Worm (Caenorhabditis elegans) whole organism, L4 larva: ENCODE data around the gene R10D12.8.

Source experiments
- D1046.2 ChIP-seq: fragments of 200-800 bp; sonication (Bioruptor generic); IDR thresholded peaks from 2 replicates; pipeline ENCODE4 v1.3.6; 2022; ENCODE audit warnings: missing genetic modification characterization, missing compliant biosample characterization
- F44E2.7 ChIP-seq: fragments of 200-800 bp; sonication (Bioruptor generic); IDR thresholded peaks from 2 replicates; pipeline ENCODE4 v2.1.2; 2022; ENCODE audit warnings: missing genetic modification characterization, missing compliant biosample characterization
- F49E8.2 ChIP-seq: sonication (generic microtip); optimal IDR thresholded peaks from 2 replicates; lab custom pipeline; 2016; ENCODE audit warnings: missing compliant biosample characterization, mild to moderate bottlenecking, missing genetic modification characterization, borderline replicate concordance
- T26A8.4 ChIP-seq: fragments of 200-800 bp; sonication (Bioruptor generic); IDR thresholded peaks from 2 replicates; pipeline ENCODE4 v1.3.6; 2022; ENCODE audit warnings: missing genetic modification characterization, missing compliant biosample characterization
- Y5F2A.4 ChIP-seq: fragments of 200-800 bp; sonication (Bioruptor generic); optimal IDR thresholded peaks from 2 replicates; lab custom pipeline; 2018; ENCODE audit warnings: mild to moderate bottlenecking, missing genetic modification characterization, missing compliant biosample characterization
- Y75B8A.6 ChIP-seq: fragments of 200-800 bp; sonication (Bioruptor generic); IDR thresholded peaks from 2 replicates; pipeline ENCODE4 v1.3.6; 2022; ENCODE audit warnings: missing genetic modification reagents, missing genetic modification characterization, missing compliant biosample characterization
- ZK546.5 ChIP-seq, 2 experiments: sonication (generic microtip); optimal IDR thresholded peaks; 2 replicates each; lab custom pipeline; 2017; ENCODE audit warnings: missing biosample characterization in 2 of 2, missing genetic modification characterization in 2 of 2
- arid-1 ChIP-seq: fragments of 200-800 bp; sonication (Bioruptor generic); conservative IDR thresholded peaks from 2 replicates; pipeline ENCODE4 v1.3.6; 2022; ENCODE audit warnings: missing genetic modification reagents, missing genetic modification characterization, missing compliant biosample characterization
- ceh-28 ChIP-seq: fragments of 150-350 bp; optimal IDR thresholded peaks from 2 replicates; lab custom pipeline; 2014; ENCODE audit warnings: missing biosample characterization, missing genetic modification reagents, missing genetic modification characterization
- ceh-32 ChIP-seq: sonication (generic microtip); optimal IDR thresholded peaks from 2 replicates; lab custom pipeline; 2016; ENCODE audit warnings: mild to moderate bottlenecking, missing genetic modification characterization, missing compliant biosample characterization; ENCODE audit not compliant: poor library complexity
- ceh-82 ChIP-seq: sonication (generic microtip); optimal IDR thresholded peaks from 2 replicates; lab custom pipeline; 2017; ENCODE audit warnings: missing biosample characterization, missing genetic modification characterization
- ces-1 ChIP-seq: fragments of 150-350 bp; sonication (generic microtip); optimal IDR thresholded peaks from 4 replicates; lab custom pipeline; 2014; ENCODE audit warnings: missing biosample characterization, missing genetic modification reagents, missing genetic modification characterization
- cey-2 ChIP-seq: sonication (generic microtip); optimal IDR thresholded peaks from 3 replicates; lab custom pipeline; 2017; ENCODE audit warnings: missing genetic modification characterization, mild to moderate bottlenecking, missing compliant biosample characterization, antibody characterized with exemption, borderline replicate concordance; ENCODE audit not compliant: insufficient read depth
- daf-8 ChIP-seq: fragments of 200-800 bp; sonication (Bioruptor generic); IDR thresholded peaks from 2 replicates; pipeline ENCODE4 v1.3.6; 2022; ENCODE audit warnings: missing genetic modification characterization, missing compliant biosample characterization
- dmd-8 ChIP-seq: fragments of 200-800 bp; sonication (Bioruptor generic); IDR thresholded peaks from 2 replicates; pipeline ENCODE4 v1.3.6; 2022; ENCODE audit warnings: missing genetic modification characterization, missing compliant biosample characterization
- dmd-9 ChIP-seq: fragments of 200-800 bp; sonication (Bioruptor generic); IDR thresholded peaks from 2 replicates; pipeline ENCODE4 v1.3.6; 2022; ENCODE audit warnings: missing genetic modification reagents, missing genetic modification characterization, missing compliant biosample characterization
- dve-1 ChIP-seq: sonication (generic microtip); optimal IDR thresholded peaks from 2 replicates; lab custom pipeline; 2017; ENCODE audit warnings: antibody characterized with exemption, mild to moderate bottlenecking, missing genetic modification characterization, missing compliant biosample characterization; ENCODE audit not compliant: insufficient read depth
- egl-27 ChIP-seq: sonication (generic microtip); optimal IDR thresholded peaks from 3 replicates; lab custom pipeline; 2017; ENCODE audit warnings: missing biosample characterization, missing genetic modification reagents, missing genetic modification characterization
- egl-43 ChIP-seq: fragments of 200-800 bp; sonication (Bioruptor generic); IDR thresholded peaks from 2 replicates; pipeline ENCODE4 v1.3.6; 2022; ENCODE audit warnings: missing genetic modification reagents, missing genetic modification characterization, missing compliant biosample characterization
- fkh-10 ChIP-seq: fragments of 150-350 bp; optimal IDR thresholded peaks from 2 replicates; lab custom pipeline; 2014; ENCODE audit warnings: missing biosample characterization, missing genetic modification reagents, missing genetic modification characterization
- hif-1 ChIP-seq, 2 experiments: sonication (generic microtip); optimal IDR thresholded peaks; 2 replicates each; lab custom pipeline; 2016 to 2017; ENCODE audit warnings: missing compliant biosample characterization in 2 of 2, missing genetic modification characterization in 2 of 2, missing genetic modification reagents in 2 of 2, missing genotype in 2 of 2, mild to moderate bottlenecking in 1 of 2
- hlh-11 ChIP-seq: fragments of 200-800 bp; sonication (Bioruptor generic); optimal IDR thresholded peaks from 2 replicates; lab custom pipeline; 2018; ENCODE audit warnings: mild to moderate bottlenecking, missing genetic modification characterization, missing compliant biosample characterization
- lim-7 ChIP-seq: fragments of 200-800 bp; sonication (Bioruptor generic); IDR thresholded peaks from 2 replicates; pipeline ENCODE4 v1.3.6; 2022; ENCODE audit warnings: missing genetic modification characterization, missing compliant biosample characterization
- lin-13 ChIP-seq: fragments of 150-350 bp; optimal IDR thresholded peaks from 2 replicates; lab custom pipeline; 2014; ENCODE audit warnings: missing biosample characterization, missing genetic modification reagents, missing genetic modification characterization
- lin-15B ChIP-seq: fragments of 150-350 bp; sonication (generic microtip); optimal IDR thresholded peaks from 3 replicates; lab custom pipeline; 2014; ENCODE audit warnings: missing biosample characterization, missing genetic modification characterization
- lin-38 ChIP-seq: fragments of 200-800 bp; sonication (Bioruptor generic); IDR thresholded peaks from 2 replicates; pipeline ENCODE4 v1.3.6; 2022; ENCODE audit warnings: missing genetic modification reagents, missing genetic modification characterization, missing compliant biosample characterization
- lin-39 ChIP-seq: fragments of 150-350 bp; optimal IDR thresholded peaks from 2 replicates; lab custom pipeline; 2014; ENCODE audit warnings: missing biosample characterization, missing genetic modification reagents, missing genetic modification characterization
- madf-9 ChIP-seq: fragments of 200-800 bp; sonication (Bioruptor generic); conservative IDR thresholded peaks from 2 replicates; pipeline ENCODE4 v1.3.6; 2022; ENCODE audit warnings: missing genetic modification reagents, missing genetic modification characterization, missing compliant biosample characterization
- mep-1 ChIP-seq: fragments of 150-350 bp; sonication (generic microtip); optimal IDR thresholded peaks from 3 replicates; lab custom pipeline; 2014; ENCODE audit warnings: missing biosample characterization, missing genetic modification characterization
- mxl-3 ChIP-seq: fragments of 200-800 bp; sonication (Bioruptor generic); optimal IDR thresholded peaks from 2 replicates; lab custom pipeline; 2018; ENCODE audit warnings: mild to moderate bottlenecking, missing genetic modification characterization, missing compliant biosample characterization
- nhr-10 ChIP-seq: fragments of 150-350 bp; optimal IDR thresholded peaks from 2 replicates; lab custom pipeline; 2014; ENCODE audit warnings: missing biosample characterization, missing genetic modification characterization
- nhr-11 ChIP-seq: fragments of 150-350 bp; optimal IDR thresholded peaks from 2 replicates; lab custom pipeline; 2014; ENCODE audit warnings: missing biosample characterization, missing genetic modification characterization
- nhr-237 ChIP-seq: sonication (generic microtip); optimal IDR thresholded peaks from 2 replicates; lab custom pipeline; 2017; ENCODE audit warnings: missing biosample characterization, missing genetic modification characterization
- nhr-28 ChIP-seq: fragments of 150-350 bp; optimal IDR thresholded peaks from 2 replicates; lab custom pipeline; 2014; ENCODE audit warnings: missing biosample characterization, missing genetic modification characterization
- nhr-48 ChIP-seq: sonication (generic microtip); optimal IDR thresholded peaks from 2 replicates; lab custom pipeline; 2016; ENCODE audit warnings: mild to moderate bottlenecking, missing genetic modification characterization, missing compliant biosample characterization
- nhr-6 ChIP-seq: fragments of 150-350 bp; optimal IDR thresholded peaks from 2 replicates; lab custom pipeline; 2014; ENCODE audit warnings: missing biosample characterization, missing genetic modification characterization
- pha-4 ChIP-seq, 2 experiments: fragments of 150-350 bp in 1 of 2; fragments of 200-800 bp in 1 of 2; sonication (Bioruptor generic) in 1 of 2; IDR thresholded peaks in 1 of 2; optimal IDR thresholded peaks in 1 of 2; 2 replicates each; pipeline versions ENCODE4 v1.3.6 to Lab custom; 2014 to 2022; ENCODE audit warnings: missing genetic modification characterization in 2 of 2, missing genetic modification reagents in 2 of 2, missing biosample characterization in 1 of 2, missing compliant biosample characterization in 1 of 2
- php-3 ChIP-seq: fragments of 200-800 bp; sonication (Bioruptor generic); IDR thresholded peaks from 2 replicates; pipeline ENCODE4 v1.3.6; 2022; ENCODE audit warnings: missing genetic modification reagents, missing genetic modification characterization, missing compliant biosample characterization
- saeg-2 ChIP-seq: fragments of 200-800 bp; sonication (Bioruptor generic); IDR thresholded peaks from 2 replicates; pipeline ENCODE4 v1.3.6; 2022; ENCODE audit warnings: missing genetic modification reagents, missing genetic modification characterization, missing compliant biosample characterization
- snpc-1.2 ChIP-seq: fragments of 200-800 bp; sonication (Bioruptor generic); IDR thresholded peaks from 2 replicates; pipeline ENCODE4 v1.3.6; 2022; ENCODE audit warnings: missing genetic modification reagents, missing genetic modification characterization, missing compliant biosample characterization
- snpc-4 ChIP-seq: fragments of 150-350 bp; optimal IDR thresholded peaks from 2 replicates; lab custom pipeline; 2014; ENCODE audit warnings: missing biosample characterization, missing genetic modification characterization
- spr-3 ChIP-seq: fragments of 200-800 bp; sonication (Bioruptor generic); optimal IDR thresholded peaks from 2 replicates; lab custom pipeline; 2018; ENCODE audit warnings: mild to moderate bottlenecking, missing genetic modification characterization, missing compliant biosample characterization
- tra-1 ChIP-seq: fragments of 200-800 bp; sonication (Bioruptor generic); IDR thresholded peaks from 2 replicates; pipeline ENCODE4 v1.3.6; 2022; ENCODE audit warnings: missing genetic modification reagents, missing genetic modification characterization, missing compliant biosample characterization
- unc-39 ChIP-seq: sonication (generic microtip); optimal IDR thresholded peaks from 2 replicates; lab custom pipeline; 2017; ENCODE audit warnings: missing biosample characterization, missing genetic modification characterization
- unc-62 ChIP-seq, 3 experiments: fragments of 150-350 bp in 1 of 3; sonication (generic microtip); optimal IDR thresholded peaks in 2 of 3; peaks in 1 of 3; 1 replicate in 1 of 3; 2 replicates in 2 of 3; lab custom pipeline; 2014 to 2017; ENCODE audit warnings: missing biosample characterization in 3 of 3, missing genetic modification characterization in 3 of 3, missing genetic modification reagents in 3 of 3, missing genotype in 1 of 3
- zag-1 ChIP-seq: fragments of 150-350 bp; optimal IDR thresholded peaks from 2 replicates; lab custom pipeline; 2014; ENCODE audit warnings: missing biosample characterization, missing genetic modification characterization
- zip-11 ChIP-seq: fragments of 200-800 bp; sonication (Bioruptor generic); IDR thresholded peaks from 2 replicates; pipeline ENCODE4 v1.3.6; 2022; ENCODE audit warnings: missing genetic modification characterization, missing compliant biosample characterization
- zip-2 ChIP-seq: fragments of 150-350 bp; optimal IDR thresholded peaks from 2 replicates; lab custom pipeline; 2014; ENCODE audit warnings: missing biosample characterization, missing genetic modification characterization
- ztf-11 ChIP-seq: fragments of 150-350 bp; optimal IDR thresholded peaks from 2 replicates; lab custom pipeline; 2014; ENCODE audit warnings: missing biosample characterization, missing genetic modification characterization

The R10D12.8 gene

ce11 chrV:13907557-13908104 lies 45.5 kb downstream of the R10D12.8 start (continued):
- TF ChIP-seq nhr-11 (tag; lab: Kevin White, UChicago) (peak; percentile 11), cey-2 (tag; lab: Kevin White, UChicago) (no peak), ztf-11 (no peak), egl-43 (GFP tag; lab: Robert Waterston, UW) (peak; percentile 73), lin-15B (tag; lab: Kevin White, UChicago) (peak; percentile 27), nhr-10 (tag; lab: Kevin White, UChicago) (peak; percentile 51), daf-8 (GFP tag; lab: Robert Waterston, UW) (no peak), saeg-2 (no peak), nhr-48 (tag; lab: Kevin White, UChicago) (no peak), pha-4 (GFP tag; IDR thresholded peaks at IDR 0.05; lab: Robert Waterston, UW) (peak; percentile 37), pha-4 (tag; optimal IDR thresholded peaks at IDR 0.05; lab: Kevin White, UChicago) (no peak), zag-1 (tag; lab: Kevin White, UChicago) (no peak), Y75B8A.6 (GFP tag; lab: Robert Waterston, UW) (peak; percentile 85), nhr-6 (tag; lab: Kevin White, UChicago) (no peak), dmd-8 (GFP tag; lab: Robert Waterston, UW) (peak; percentile 69), hlh-11 (peak; percentile 70), D1046.2 (peak; percentile 79; the same call in 1 of the 2 replicates), snpc-1.2 (peak; percentile 27; the same call in 1 of the 2 replicates), ceh-32 (tag; lab: Kevin White, UChicago) (no peak), unc-62 (GFP tag; optimal IDR thresholded peaks at IDR 0.05 in 1 of 2; lab: Kevin White, UChicago) (no peak), unc-62 (tag; optimal IDR thresholded peaks at IDR 0.05; lab: Kevin White, UChicago) (no peak), ceh-28 (tag; lab: Kevin White, UChicago) (no peak), dmd-9 (GFP tag; lab: Robert Waterston, UW) (no peak; the same call in none of the 2 replicates), F49E8.2 (tag; lab: Kevin White, UChicago) (no peak), lin-39 (no peak), php-3 (GFP tag; lab: Robert Waterston, UW) (no peak), ceh-82 (tag; lab: Kevin White, UChicago) (no peak), nhr-28 (peak; percentile 48), Y5F2A.4 (GFP tag; lab: Kevin White, UChicago) (no peak), tra-1 (GFP tag; lab: Robert Waterston, UW) (peak; percentile 9; the same call in 1 of the 2 replicates), snpc-4 (tag; lab: Kevin White, UChicago) (no peak), lin-13 (GFP tag; lab: Kevin White, UChicago) (no peak), spr-3 (GFP tag; lab: Kevin White, UChicago) (peak; percentile 32), nhr-237 (tag; lab: Kevin White, UChicago) (no peak), ZK546.5 (tag; optimal IDR thresholded peaks at IDR 0.05; lab: Kevin White, UChicago) (no peak), hif-1 (tag; optimal IDR thresholded peaks at IDR 0.05; lab: Kevin White, UChicago) (peak in 1 of 2 experiments; percentile 39), zip-2 (tag; lab: Kevin White, UChicago) (no peak), mep-1 (tag; lab: Kevin White, UChicago) (peak; percentile 94), T26A8.4 (GFP tag; lab: Robert Waterston, UW) (peak; percentile 90), arid-1 (GFP tag; lab: Robert Waterston, UW) (peak; percentile 50; the same call in 1 of the 2 replicates), ces-1 (GFP tag; lab: Kevin White, UChicago) (no peak), madf-9 (GFP tag; lab: Robert Waterston, UW) (peak; percentile 34; the same call in 1 of the 2 replicates), dve-1 (tag; lab: Kevin White, UChicago) (peak; percentile 28), egl-27 (tag; lab: Kevin White, UChicago) (no peak), F44E2.7 (no peak), mxl-3 (GFP tag; lab: Kevin White, UChicago) (peak; percentile 45), lim-7 (no peak), lin-38 (GFP tag; lab: Robert Waterston, UW) (peak; percentile 59), zip-11 (GFP tag; lab: Robert Waterston, UW) (no peak), unc-39 (tag; lab: Kevin White, UChicago) (no peak), fkh-10 (GFP tag; lab: Kevin White, UChicago) (no peak)
